Fruit fly (Drosophila melanogaster) whole organism, pupa: ENCODE measurements around the gene CG14071.

ENCODE experiments used
- CG12605 ChIP-seq: fragments of 200-800 bp; sonication (Bioruptor generic); IDR thresholded peaks from 2 replicates; pipeline ENCODE4 v1.3.6; 2022; ENCODE audit warnings: missing biosample characterization, missing genetic modification characterization
- CG14655 ChIP-seq: fragments of 200-800 bp; sonication (Bioruptor generic); optimal IDR thresholded peaks from 3 replicates; lab custom pipeline; 2017; ENCODE audit warnings: mild to moderate bottlenecking, missing biosample characterization, missing genetic modification reagents, missing genetic modification characterization
- CG17806 ChIP-seq: fragments of 200-800 bp; sonication (Bioruptor generic); optimal IDR thresholded peaks from 2 replicates; lab custom pipeline; 2018; ENCODE audit warnings: missing biosample characterization, mild to moderate bottlenecking, missing genetic modification characterization, moderate library complexity
- CG32121 ChIP-seq: fragments of 200-800 bp; sonication (Bioruptor generic); IDR thresholded peaks from 2 replicates; pipeline ENCODE4 v1.3.6; 2022; ENCODE audit warnings: missing biosample characterization, missing genetic modification characterization
- CG34367 ChIP-seq: fragments of 200-800 bp; sonication (Bioruptor generic); optimal IDR thresholded peaks from 2 replicates; lab custom pipeline; 2018; ENCODE audit warnings: missing biosample characterization, mild to moderate bottlenecking, missing genetic modification characterization
- CG4496 ChIP-seq: fragments of 200-800 bp; sonication (Bioruptor generic); IDR thresholded peaks from 3 replicates; pipeline ENCODE4 v1.3.6; 2022; ENCODE audit warnings: missing biosample characterization, missing genetic modification characterization
- EcR ChIP-seq: fragments of 200-800 bp; sonication (Bioruptor generic); optimal IDR thresholded peaks from 3 replicates; lab custom pipeline; 2019; ENCODE audit warnings: missing biosample characterization, missing genetic modification characterization, mild to moderate bottlenecking, moderate library complexity, missing genetic modification reagents
- Snoo ChIP-seq: fragments of 200-800 bp; sonication (Bioruptor generic); optimal IDR thresholded peaks from 3 replicates; lab custom pipeline; 2017; ENCODE audit warnings: missing biosample characterization, mild to moderate bottlenecking, missing genetic modification characterization, inconsistent platforms
- gl ChIP-seq: fragments of 200-800 bp; sonication (Bioruptor generic); optimal IDR thresholded peaks from 2 replicates; lab custom pipeline; 2018; ENCODE audit warnings: missing biosample characterization, mild to moderate bottlenecking, missing genetic modification characterization
- rn ChIP-seq: fragments of 200-800 bp; sonication (Bioruptor generic); IDR thresholded peaks from 2 replicates; pipeline ENCODE4 v1.3.6; 2022; ENCODE audit warnings: missing biosample characterization, missing genetic modification characterization

DNA sequence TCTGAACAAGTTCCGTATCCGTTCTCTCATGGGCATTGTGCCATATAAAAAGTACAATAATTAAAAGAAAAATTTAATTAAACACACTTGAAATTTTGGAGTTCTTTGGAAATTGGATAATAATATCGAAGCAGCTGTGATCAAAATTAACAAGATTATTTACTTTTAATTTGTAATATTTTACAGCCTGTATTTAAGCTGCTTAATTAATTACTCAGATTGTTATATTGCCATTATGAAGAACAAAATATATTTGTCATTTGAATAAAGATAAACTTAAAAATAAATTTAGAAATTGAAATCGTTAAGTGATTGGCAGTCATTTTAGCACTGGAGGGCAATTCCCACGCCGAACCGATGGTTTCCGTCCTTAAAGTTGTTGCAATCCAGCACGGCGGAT, 43.2 kb downstream of the CG14071 start, which contains the start of the genes CG17139 and CG17140:
- TF ChIP-seq gl (tag; lab: Kevin White, UChicago), result no peak
- no peak for TF ChIP-seq CG12605 (GFP tag; lab: Robert Waterston, UW)
- TF ChIP-seq rn (GFP tag; lab: Robert Waterston, UW), result no peak
- no peak for TF ChIP-seq CG14655 (GFP tag; lab: Kevin White, UChicago)
- no peak for TF ChIP-seq Snoo
- TF ChIP-seq CG4496 (GFP tag; lab: Robert Waterston, UW), result no peak
- no peak for TF ChIP-seq EcR (GFP tag; lab: Kevin White, UChicago)
- no peak for TF ChIP-seq CG32121
- TF ChIP-seq CG17806, result no peak
- TF ChIP-seq CG34367 (tag; lab: Kevin White, UChicago), result no peak
